Worm (Caenorhabditis elegans) whole organism, young adult: Measurements from ENCODE around the gene C01G6.2.

ENCODE experiments used
- B0261.1 ChIP-seq: sonication (generic microtip); optimal IDR thresholded peaks from 2 replicates; lab custom pipeline; 2016; ENCODE audit warnings: mild to moderate bottlenecking, missing genetic modification characterization, moderate library complexity, missing compliant biosample characterization
- D2030.7 ChIP-seq: fragments of 200-800 bp; sonication (Bioruptor generic); IDR thresholded peaks from 2 replicates; pipeline ENCODE4 v1.3.6; 2022; ENCODE audit warnings: missing genetic modification reagents, missing genetic modification characterization, missing compliant biosample characterization
- F10E7.11 ChIP-seq: sonication (generic microtip); optimal IDR thresholded peaks from 2 replicates; lab custom pipeline; 2017; ENCODE audit warnings: mild to moderate bottlenecking, missing genetic modification characterization, moderate library complexity, missing compliant biosample characterization
- F33H1.4 ChIP-seq: fragments of 200-800 bp; sonication (Bioruptor generic); IDR thresholded peaks from 2 replicates; pipeline ENCODE4 v1.3.6; 2022; ENCODE audit warnings: missing genetic modification reagents, missing genetic modification characterization, missing compliant biosample characterization
- F37B4.10 ChIP-seq: fragments of 200-800 bp; sonication (Bioruptor generic); IDR thresholded peaks from 2 replicates; pipeline ENCODE4 v1.3.6; 2022; ENCODE audit warnings: missing genetic modification characterization, missing compliant biosample characterization
- F55B11.4 ChIP-seq: sonication (generic microtip); optimal IDR thresholded peaks from 2 replicates; lab custom pipeline; 2016; ENCODE audit warnings: missing compliant biosample characterization, missing genetic modification characterization, borderline replicate concordance; ENCODE audit not compliant: insufficient read depth
- F57C9.4 ChIP-seq: sonication (generic microtip); optimal IDR thresholded peaks from 2 replicates; lab custom pipeline; 2017; ENCODE audit warnings: mild to moderate bottlenecking, missing genetic modification characterization, missing compliant biosample characterization
- K12H6.12 ChIP-seq: fragments of 200-800 bp; sonication (Bioruptor generic); optimal IDR thresholded peaks from 2 replicates; lab custom pipeline; 2018; ENCODE audit warnings: mild to moderate bottlenecking, missing genetic modification characterization, missing compliant biosample characterization
- Y53F4B.3 ChIP-seq: fragments of 200-800 bp; sonication (Bioruptor generic); IDR thresholded peaks from 2 replicates; pipeline ENCODE4 v1.3.6; 2022; ENCODE audit warnings: missing genetic modification reagents, missing genetic modification characterization, missing compliant biosample characterization
- atf-7 ChIP-seq: sonication (generic microtip); optimal IDR thresholded peaks from 2 replicates; lab custom pipeline; 2017; ENCODE audit warnings: mild to moderate bottlenecking, missing genetic modification characterization, missing compliant biosample characterization
- attf-3 ChIP-seq: fragments of 200-800 bp; sonication (Bioruptor generic); conservative IDR thresholded peaks from 2 replicates; pipeline ENCODE4 v1.3.6; 2022; ENCODE audit warnings: missing genetic modification reagents, missing genetic modification characterization, missing compliant biosample characterization
- bed-1 ChIP-seq: fragments of 200-800 bp; sonication (Bioruptor generic); IDR thresholded peaks from 2 replicates; pipeline ENCODE4 v1.3.6; 2022; ENCODE audit warnings: missing genetic modification reagents, missing genetic modification characterization, missing compliant biosample characterization
- ccch-3 ChIP-seq: fragments of 200-800 bp; sonication (Bioruptor generic); optimal IDR thresholded peaks from 2 replicates; lab custom pipeline; 2018; ENCODE audit warnings: mild to moderate bottlenecking, missing genetic modification characterization, missing compliant biosample characterization
- ceh-40 ChIP-seq: fragments of 200-800 bp; sonication (Bioruptor generic); IDR thresholded peaks from 2 replicates; pipeline ENCODE4 v1.3.6; 2022; ENCODE audit warnings: missing genetic modification characterization, missing compliant biosample characterization
- ceh-79 ChIP-seq: sonication (generic microtip); optimal IDR thresholded peaks from 2 replicates; lab custom pipeline; 2017; ENCODE audit warnings: mild to moderate bottlenecking, missing genetic modification characterization, missing compliant biosample characterization
- ceh-91 ChIP-seq: fragments of 200-800 bp; sonication (Bioruptor generic); IDR thresholded peaks from 2 replicates; pipeline ENCODE4 v1.3.6; 2022; ENCODE audit warnings: missing genetic modification reagents, missing genetic modification characterization, missing compliant biosample characterization
- chd-7 ChIP-seq: sonication (generic microtip); optimal IDR thresholded peaks from 2 replicates; lab custom pipeline; 2016; ENCODE audit warnings: mild to moderate bottlenecking, missing genetic modification characterization, moderate library complexity, missing compliant biosample characterization
- die-1 ChIP-seq: sonication (generic microtip); optimal IDR thresholded peaks from 2 replicates; lab custom pipeline; 2016; ENCODE audit warnings: missing genotype, mild to moderate bottlenecking, missing genetic modification characterization, missing compliant biosample characterization
- egl-44 ChIP-seq: fragments of 200-800 bp; sonication (Bioruptor generic); IDR thresholded peaks from 2 replicates; pipeline ENCODE4 v1.3.6; 2022; ENCODE audit warnings: missing genetic modification reagents, missing genetic modification characterization, missing compliant biosample characterization
- gei-17 ChIP-seq: fragments of 200-800 bp; sonication (Bioruptor generic); optimal IDR thresholded peaks from 2 replicates; lab custom pipeline; 2018; ENCODE audit warnings: mild to moderate bottlenecking, missing genetic modification characterization, missing compliant biosample characterization
- hlh-12 ChIP-seq: sonication (generic microtip); optimal IDR thresholded peaks from 2 replicates; lab custom pipeline; 2016; ENCODE audit warnings: missing genetic modification characterization, missing compliant biosample characterization
- hmg-1.2 ChIP-seq: fragments of 200-800 bp; sonication (Bioruptor generic); IDR thresholded peaks from 2 replicates; pipeline ENCODE4 v1.3.6; 2022; ENCODE audit warnings: missing genetic modification reagents, missing genetic modification characterization, missing compliant biosample characterization
- hsf-1 ChIP-seq: fragments of 200-800 bp; sonication (Bioruptor generic); IDR thresholded peaks from 2 replicates; pipeline ENCODE4 v1.3.6; 2022; ENCODE audit warnings: missing genetic modification reagents, missing genetic modification characterization, missing compliant biosample characterization
- lag-1 ChIP-seq: fragments of 200-800 bp; sonication (Bioruptor generic); IDR thresholded peaks from 2 replicates; pipeline ENCODE4 v1.3.6; 2022; ENCODE audit warnings: missing genetic modification reagents, missing genetic modification characterization, missing compliant biosample characterization
- let-526 ChIP-seq: fragments of 200-800 bp; sonication (Bioruptor generic); IDR thresholded peaks from 2 replicates; pipeline ENCODE4 v1.3.6; 2022; ENCODE audit warnings: missing genetic modification reagents, missing genetic modification characterization, missing compliant biosample characterization
- lsy-27 ChIP-seq: sonication (generic microtip); optimal IDR thresholded peaks from 2 replicates; lab custom pipeline; 2017; ENCODE audit warnings: missing genetic modification characterization, mild to moderate bottlenecking, missing compliant biosample characterization, antibody characterized with exemption, missing genotype, borderline replicate concordance; ENCODE audit not compliant: insufficient read depth
- madf-3 ChIP-seq: fragments of 200-800 bp; sonication (Bioruptor generic); IDR thresholded peaks from 2 replicates; pipeline ENCODE4 v1.3.6; 2022; ENCODE audit warnings: missing genetic modification reagents, missing genetic modification characterization, missing compliant biosample characterization
- mcd-1 ChIP-seq: fragments of 200-800 bp; sonication (Bioruptor generic); IDR thresholded peaks from 2 replicates; pipeline ENCODE4 v1.3.6; 2022; ENCODE audit warnings: missing genetic modification reagents, missing genetic modification characterization, missing compliant biosample characterization
- mxl-1 ChIP-seq: sonication (generic microtip); optimal IDR thresholded peaks from 2 replicates; lab custom pipeline; 2016; ENCODE audit warnings: missing genetic modification characterization, missing compliant biosample characterization
- nfya-1 ChIP-seq: sonication (generic microtip); optimal IDR thresholded peaks from 2 replicates; lab custom pipeline; 2017; ENCODE audit warnings: antibody characterized with exemption, missing compliant biosample characterization, missing genetic modification characterization, borderline replicate concordance; ENCODE audit not compliant: insufficient read depth
- nfya-2 ChIP-seq: fragments of 200-800 bp; sonication (Bioruptor generic); IDR thresholded peaks from 2 replicates; pipeline ENCODE4 v1.3.6; 2022; ENCODE audit warnings: missing genetic modification reagents, missing genetic modification characterization, missing compliant biosample characterization
- nhr-80 ChIP-seq: sonication (generic microtip); optimal IDR thresholded peaks from 2 replicates; lab custom pipeline; 2016; ENCODE audit warnings: missing genetic modification characterization, missing compliant biosample characterization
- repo-1 ChIP-seq: sonication (generic microtip); optimal IDR thresholded peaks from 2 replicates; lab custom pipeline; 2017; ENCODE audit warnings: mild to moderate bottlenecking, missing genetic modification characterization, missing compliant biosample characterization
- rpc-1 ChIP-seq, 2 experiments: fragments of 150-350 bp in 1 of 2; sonication (generic microtip) in 1 of 2; optimal IDR thresholded peaks; 2 replicates each; lab custom pipeline; 2014 to 2018; ENCODE audit warnings: missing biosample characterization in 1 of 2, missing genetic modification characterization in 1 of 2, missing genetic modification reagents in 1 of 2, missing genotype in 1 of 2
- sea-2 ChIP-seq: fragments of 200-800 bp; sonication (Bioruptor generic); IDR thresholded peaks from 2 replicates; pipeline ENCODE4 v1.3.6; 2022; ENCODE audit warnings: missing genetic modification characterization, missing compliant biosample characterization
- snpc-1.1 ChIP-seq: sonication (generic microtip); optimal IDR thresholded peaks from 2 replicates; lab custom pipeline; 2017; ENCODE audit warnings: missing genetic modification characterization, mild to moderate bottlenecking, missing compliant biosample characterization, antibody characterized with exemption, moderate library complexity, missing genotype, missing genetic modification reagents; ENCODE audit not compliant: insufficient read depth
- snpc-1.3 ChIP-seq: sonication (generic microtip); optimal IDR thresholded peaks from 2 replicates; lab custom pipeline; 2017; ENCODE audit warnings: missing genetic modification characterization, mild to moderate bottlenecking, missing compliant biosample characterization, antibody characterized with exemption, moderate library complexity, missing genotype, missing genetic modification reagents; ENCODE audit not compliant: insufficient read depth
- tbp1 ChIP-seq: fragments of 200-800 bp; sonication (Bioruptor generic); optimal IDR thresholded peaks from 2 replicates; lab custom pipeline; 2018; ENCODE audit warnings: mild to moderate bottlenecking, missing genetic modification characterization, missing compliant biosample characterization
- unc-130 ChIP-seq: sonication (generic microtip); optimal IDR thresholded peaks from 2 replicates; lab custom pipeline; 2016; ENCODE audit warnings: missing genetic modification reagents, missing genetic modification characterization, missing compliant biosample characterization
- xnd-1 ChIP-seq: sonication (generic microtip); optimal IDR thresholded peaks from 2 replicates; lab custom pipeline; 2016; ENCODE audit warnings: missing genotype, missing genetic modification reagents, missing genetic modification characterization, missing compliant biosample characterization
- ztf-18 ChIP-seq: sonication (generic microtip); optimal IDR thresholded peaks from 2 replicates; lab custom pipeline; 2016; ENCODE audit warnings: missing genotype, mild to moderate bottlenecking, missing genetic modification characterization, missing compliant biosample characterization
- ztf-22 ChIP-seq: fragments of 200-800 bp; sonication (Bioruptor generic); optimal IDR thresholded peaks from 2 replicates; lab custom pipeline; 2018; ENCODE audit warnings: mild to moderate bottlenecking, missing genetic modification characterization, moderate library complexity, missing compliant biosample characterization
- ztf-28 ChIP-seq: fragments of 200-800 bp; sonication (Bioruptor generic); IDR thresholded peaks from 2 replicates; pipeline ENCODE4 v1.3.6; 2022; ENCODE audit warnings: missing genetic modification reagents, missing genetic modification characterization, missing compliant biosample characterization
- ztf-3 ChIP-seq: fragments of 200-800 bp; sonication (Bioruptor generic); optimal IDR thresholded peaks from 2 replicates; lab custom pipeline; 2018; ENCODE audit warnings: mild to moderate bottlenecking, missing genetic modification characterization, missing compliant biosample characterization

The C01G6.2 gene

ce11 chrII:9232923-9233322 is 33.9 kb upstream of the C01G6.2 start, which contains the start of gene T26C5.2:
Gene T26C5.2, plus strand, starts transcription at chrII:9233223.
- no peak for TF ChIP-seq ztf-22 (GFP tag; lab: Kevin White, UChicago)
- TF ChIP-seq snpc-1.3 (tag; lab: Kevin White, UChicago): no peak
- no peak for TF ChIP-seq gei-17 (GFP tag; lab: Kevin White, UChicago)
- TF ChIP-seq B0261.1 (tag; lab: Kevin White, UChicago): no peak
- TF ChIP-seq repo-1: no peak
- TF ChIP-seq mcd-1 (GFP tag; lab: Robert Waterston, UW): no peak
- TF ChIP-seq tbp1 (GFP tag; lab: Kevin White, UChicago): no peak
- no peak for TF ChIP-seq chd-7 (tag; lab: Kevin White, UChicago)
- no peak for TF ChIP-seq nhr-80 (tag; lab: Kevin White, UChicago)

ce11 chrII:9233813-9234212 is 33.0 kb upstream of the C01G6.2 start:
- TF ChIP-seq attf-3 (GFP tag; lab: Robert Waterston, UW) (no peak), ztf-18 (tag; lab: Kevin White, UChicago) (no peak), lsy-27 (no peak), ceh-79 (tag; lab: Kevin White, UChicago) (no peak), snpc-1.1 (no peak), xnd-1 (tag; lab: Kevin White, UChicago) (no peak), bed-1 (GFP tag; lab: Robert Waterston, UW) (no peak), let-526 (GFP tag; lab: Robert Waterston, UW) (no peak), F33H1.4 (GFP tag; lab: Robert Waterston, UW) (no peak), nfya-1 (tag; lab: Kevin White, UChicago) (no peak), D2030.7 (no peak), mxl-1 (tag; lab: Kevin White, UChicago) (no peak), rpc-1 (optimal IDR thresholded peaks at IDR 0.05; lab: Kevin White, UChicago) (no peak), rpc-1 (tag; optimal IDR thresholded peaks at IDR 0.05; lab: Kevin White, UChicago) (no peak), atf-7 (tag; lab: Kevin White, UChicago) (no peak), ztf-28 (GFP tag; lab: Robert Waterston, UW) (no peak), hsf-1 (no peak), repo-1 (no peak), nfya-2 (GFP tag; lab: Robert Waterston, UW) (no peak), ceh-91 (GFP tag; lab: Robert Waterston, UW) (no peak), hlh-12 (tag; lab: Kevin White, UChicago) (no peak)

ce11 chrII:9236283-9236682 is 30.6 kb upstream of the C01G6.2 start, which contains the start of gene T26C5.3:
Gene T26C5.3, plus strand, starts transcription at chrII:9236583.
- TF ChIP-seq egl-44 (GFP tag; lab: Robert Waterston, UW): no peak
- no peak for TF ChIP-seq Y53F4B.3 (GFP tag; lab: Robert Waterston, UW)
- TF ChIP-seq sea-2 (GFP tag; lab: Robert Waterston, UW): no peak
- no peak for TF ChIP-seq lag-1 (GFP tag; lab: Robert Waterston, UW)
- no peak for TF ChIP-seq let-526 (GFP tag; lab: Robert Waterston, UW)
- TF ChIP-seq ztf-3: no peak
- TF ChIP-seq hmg-1.2 (GFP tag; lab: Robert Waterston, UW): no peak

- TF ChIP-seq snpc-1.3 (tag; lab: Kevin White, UChicago): no peak
- no peak for TF ChIP-seq die-1 (tag; lab: Kevin White, UChicago)
- no peak for TF ChIP-seq F57C9.4
- no peak for TF ChIP-seq F37B4.10 (GFP tag; lab: Robert Waterston, UW)
- no peak for TF ChIP-seq ztf-3
- TF ChIP-seq ccch-3 (GFP tag; lab: Kevin White, UChicago): no peak
- no peak for TF ChIP-seq K12H6.12 (tag; lab: Kevin White, UChicago)
- TF ChIP-seq F10E7.11 (tag; lab: Kevin White, UChicago): no peak
- no peak for TF ChIP-seq egl-44 (GFP tag; lab: Robert Waterston, UW)
- TF ChIP-seq attf-3 (GFP tag; lab: Robert Waterston, UW): no peak
- TF ChIP-seq tbp1 (GFP tag; lab: Kevin White, UChicago): no peak
- no peak for TF ChIP-seq ceh-91 (GFP tag; lab: Robert Waterston, UW)
- TF ChIP-seq ceh-40 (GFP tag; lab: Robert Waterston, UW): no peak
- no peak for TF ChIP-seq madf-3 (GFP tag; lab: Robert Waterston, UW)
- TF ChIP-seq unc-130 (GFP tag; lab: Kevin White, UChicago): no peak
- no peak for TF ChIP-seq F55B11.4
Observed at ce11 chrII:9236972-9237371, 29.9 kb upstream of the C01G6.2 start.
